Worm (Caenorhabditis elegans) whole organism, L1 larva: ENCODE results near the gene T27C5.10.

Source experiments
- ama-1 ChIP-seq: fragments of 150-350 bp; optimal IDR thresholded peaks from 2 replicates; lab custom pipeline; 2014
- mep-1 ChIP-seq: fragments of 150-350 bp; optimal IDR thresholded peaks from 2 replicates; lab custom pipeline; 2014; ENCODE audit warnings: missing biosample characterization, missing genetic modification characterization
- nhr-28 ChIP-seq: fragments of 150-350 bp; optimal IDR thresholded peaks from 2 replicates; lab custom pipeline; 2014; ENCODE audit warnings: missing biosample characterization, missing genetic modification characterization
- nhr-71 ChIP-seq: sonication (generic microtip); optimal IDR thresholded peaks from 2 replicates; lab custom pipeline; 2016; ENCODE audit warnings: mild to moderate bottlenecking, missing genetic modification characterization, moderate library complexity, missing compliant biosample characterization
- nhr-90 ChIP-seq: sonication (generic microtip); optimal IDR thresholded peaks from 2 replicates; lab custom pipeline; 2016; ENCODE audit warnings: mild to moderate bottlenecking, missing genetic modification characterization, missing compliant biosample characterization; ENCODE audit not compliant: poor library complexity
- pqm-1 ChIP-seq: sonication (generic microtip); optimal IDR thresholded peaks from 3 replicates; lab custom pipeline; 2017; ENCODE audit warnings: missing biosample characterization, missing genetic modification characterization
- snpc-4 ChIP-seq: fragments of 150-350 bp; optimal IDR thresholded peaks from 2 replicates; lab custom pipeline; 2014; ENCODE audit warnings: missing biosample characterization, missing genetic modification characterization
- unc-30 ChIP-seq: sonication (generic microtip); optimal IDR thresholded peaks from 2 replicates; lab custom pipeline; 2017; ENCODE audit warnings: missing biosample characterization, missing genetic modification characterization
- unc-62 ChIP-seq: fragments of 150-350 bp; optimal IDR thresholded peaks from 2 replicates; lab custom pipeline; 2014; ENCODE audit warnings: missing biosample characterization, missing genetic modification reagents, missing genetic modification characterization

- no peak for TF ChIP-seq mep-1 (tag; lab: Kevin White, UChicago)
- TF ChIP-seq nhr-90 (tag; lab: Kevin White, UChicago): no peak
- TF ChIP-seq snpc-4 (tag; lab: Kevin White, UChicago): no peak
- no peak for TF ChIP-seq ama-1 (lab: Kevin White, UChicago)
- TF ChIP-seq pqm-1 (tag; lab: Kevin White, UChicago): no peak
- TF ChIP-seq unc-30 (tag; lab: Kevin White, UChicago): no peak
- no peak for TF ChIP-seq unc-62
- no peak for TF ChIP-seq nhr-28 (tag; lab: Kevin White, UChicago)
- no peak for TF ChIP-seq nhr-71
These were observed 937 bp upstream of the T27C5.10 start, which contains the start of gene srbc-27 for ce11 chrV:17430903-17431302.
